Worm (Caenorhabditis elegans) whole organism, L4 larva: Measurements from ENCODE around the gene daam-1.

Source experiments
- F37D6.2 ChIP-seq: sonication (generic microtip); optimal IDR thresholded peaks from 2 replicates; lab custom pipeline; 2016; ENCODE audit warnings: mild to moderate bottlenecking, missing genetic modification characterization, missing compliant biosample characterization
- T26A8.4 ChIP-seq: fragments of 200-800 bp; sonication (Bioruptor generic); IDR thresholded peaks from 2 replicates; pipeline ENCODE4 v1.3.6; 2022; ENCODE audit warnings: missing genetic modification characterization, missing compliant biosample characterization
- ces-1 ChIP-seq: fragments of 150-350 bp; sonication (generic microtip); optimal IDR thresholded peaks from 4 replicates; lab custom pipeline; 2014; ENCODE audit warnings: missing biosample characterization, missing genetic modification reagents, missing genetic modification characterization
- lin-13 ChIP-seq: fragments of 150-350 bp; optimal IDR thresholded peaks from 2 replicates; lab custom pipeline; 2014; ENCODE audit warnings: missing biosample characterization, missing genetic modification reagents, missing genetic modification characterization
- madf-9 ChIP-seq: fragments of 200-800 bp; sonication (Bioruptor generic); conservative IDR thresholded peaks from 2 replicates; pipeline ENCODE4 v1.3.6; 2022; ENCODE audit warnings: missing genetic modification reagents, missing genetic modification characterization, missing compliant biosample characterization
- mdt-29 ChIP-seq: fragments of 200-800 bp; sonication (Bioruptor generic); IDR thresholded peaks from 2 replicates; pipeline ENCODE4 v1.3.6; 2022; ENCODE audit warnings: missing genetic modification reagents, missing genetic modification characterization, missing compliant biosample characterization
- nhr-111 ChIP-seq: fragments of 200-800 bp; sonication (Bioruptor generic); optimal IDR thresholded peaks from 2 replicates; lab custom pipeline; 2018; ENCODE audit warnings: mild to moderate bottlenecking, missing genetic modification characterization, missing compliant biosample characterization
- snpc-4 ChIP-seq: fragments of 150-350 bp; optimal IDR thresholded peaks from 2 replicates; lab custom pipeline; 2014; ENCODE audit warnings: missing biosample characterization, missing genetic modification characterization
- zag-1 ChIP-seq: fragments of 150-350 bp; optimal IDR thresholded peaks from 2 replicates; lab custom pipeline; 2014; ENCODE audit warnings: missing biosample characterization, missing genetic modification characterization

DNA sequence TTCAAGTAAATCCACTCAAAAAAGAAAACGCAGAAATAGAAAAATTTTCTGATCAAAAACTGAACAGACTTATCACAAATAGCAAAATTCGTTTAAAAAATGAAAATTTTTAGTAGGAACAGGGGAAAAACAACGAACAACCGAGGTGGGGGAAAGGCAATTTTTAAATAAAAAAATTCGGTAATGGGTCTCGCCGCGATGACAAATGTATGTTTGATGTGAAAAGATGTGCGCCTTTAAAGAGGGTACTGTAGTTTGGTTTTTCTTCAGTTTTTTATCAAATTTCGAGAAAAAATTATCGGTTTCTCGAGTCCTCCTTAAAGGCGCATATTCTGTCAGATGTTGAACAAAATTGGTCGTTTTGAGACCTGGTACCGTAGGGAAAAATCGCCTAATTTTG is 40.3 kb upstream of the daam-1 start:
- no peak for TF ChIP-seq madf-9 (GFP tag; lab: Robert Waterston, UW)
- no peak for TF ChIP-seq zag-1 (tag; lab: Kevin White, UChicago)
- no peak for TF ChIP-seq lin-13
- TF ChIP-seq F37D6.2 (tag; lab: Kevin White, UChicago) = no peak
- no peak for TF ChIP-seq T26A8.4
- no peak for TF ChIP-seq nhr-111
- no peak for TF ChIP-seq ces-1 (GFP tag; lab: Kevin White, UChicago)
- TF ChIP-seq mdt-29 (GFP tag; lab: Robert Waterston, UW) = no peak
- no peak for TF ChIP-seq snpc-4 (tag; lab: Kevin White, UChicago)
